Fruit fly (Drosophila melanogaster) whole organism, embryonic: ENCODE results near the gene CG5973.

Experiments
- ATbp ChIP-seq: fragments of 200-800 bp; sonication (Bioruptor generic); optimal IDR thresholded peaks from 2 replicates; lab custom pipeline; 2017; ENCODE audit warnings: missing biosample characterization, mild to moderate bottlenecking, missing genetic modification characterization, missing genetic modification reagents
- Awh ChIP-seq: fragments of 200-800 bp; sonication (Bioruptor generic); IDR thresholded peaks from 2 replicates; pipeline ENCODE4, ENCODE4 v1.3.6; 2022; ENCODE audit warnings: missing biosample characterization, missing genetic modification characterization
- BtbVII ChIP-seq: fragments of 200-800 bp; sonication (Bioruptor generic); optimal IDR thresholded peaks from 3 replicates; lab custom pipeline; 2017; ENCODE audit warnings: missing biosample characterization, mild to moderate bottlenecking, missing genetic modification characterization
- CG10366 ChIP-seq: fragments of 200-800 bp; sonication (Bioruptor generic); IDR thresholded peaks from 2 replicates; pipeline ENCODE4 v1.3.6; 2022; ENCODE audit warnings: missing biosample characterization, missing genetic modification characterization
- CG10565 ChIP-seq: fragments of 200-800 bp; sonication (Bioruptor generic); optimal IDR thresholded peaks from 3 replicates; lab custom pipeline; 2016; ENCODE audit warnings: missing biosample characterization, mild to moderate bottlenecking, missing genetic modification characterization
- CG11504 ChIP-seq: fragments of 200-800 bp; sonication (Bioruptor generic); optimal IDR thresholded peaks from 3 replicates; lab custom pipeline; 2019; ENCODE audit warnings: missing biosample characterization, mild to moderate bottlenecking, missing genetic modification characterization, moderate library complexity
- CG14667 ChIP-seq: fragments of 200-800 bp; sonication (Bioruptor generic); IDR thresholded peaks from 2 replicates; pipeline ENCODE4 v1.3.6; 2022; ENCODE audit warnings: missing biosample characterization, missing genetic modification characterization
- CG15011 ChIP-seq: fragments of 200-800 bp; sonication (Bioruptor generic); optimal IDR thresholded peaks from 3 replicates; lab custom pipeline; 2018; ENCODE audit warnings: missing biosample characterization, mild to moderate bottlenecking, missing genetic modification characterization
- CG16779 ChIP-seq: fragments of 200-800 bp; sonication (Bioruptor generic); IDR thresholded peaks from 2 replicates; pipeline ENCODE4 v1.3.6; 2022; ENCODE audit warnings: missing biosample characterization, missing genetic modification characterization
- CG18619 ChIP-seq: fragments of 200-800 bp; sonication (Bioruptor generic); optimal IDR thresholded peaks from 3 replicates; lab custom pipeline; 2017; ENCODE audit warnings: missing biosample characterization, mild to moderate bottlenecking, missing genetic modification characterization
- CG18764 ChIP-seq: fragments of 200-800 bp; sonication (Bioruptor generic); optimal IDR thresholded peaks from 3 replicates; lab custom pipeline; 2016; ENCODE audit warnings: missing biosample characterization, missing genetic modification characterization
- CG30403 ChIP-seq: fragments of 200-800 bp; sonication (Bioruptor generic); optimal IDR thresholded peaks from 3 replicates; lab custom pipeline; 2016; ENCODE audit warnings: missing biosample characterization, missing genetic modification characterization
- CG33213 ChIP-seq: fragments of 200-800 bp; sonication (Bioruptor generic); optimal IDR thresholded peaks from 3 replicates; lab custom pipeline; 2016; ENCODE audit warnings: missing biosample characterization, missing genetic modification characterization
- CG3995 ChIP-seq: fragments of 200-800 bp; sonication (Bioruptor generic); optimal IDR thresholded peaks from 3 replicates; lab custom pipeline; 2016; ENCODE audit warnings: missing biosample characterization, missing genetic modification characterization
- CG4360 ChIP-seq: fragments of 200-800 bp; sonication (Bioruptor generic); IDR thresholded peaks from 2 replicates; pipeline ENCODE4 v1.3.6; 2022; ENCODE audit warnings: missing biosample characterization, missing genetic modification characterization
- CG43689 ChIP-seq: fragments of 200-800 bp; sonication (Bioruptor generic); IDR thresholded peaks from 2 replicates; pipeline ENCODE4 v1.3.6; 2022; ENCODE audit warnings: missing biosample characterization, missing genetic modification characterization
- CG4820 ChIP-seq: fragments of 200-800 bp; sonication (Bioruptor generic); optimal IDR thresholded peaks from 3 replicates; lab custom pipeline; 2016; ENCODE audit warnings: missing biosample characterization, missing genetic modification characterization
- CG7372 ChIP-seq: fragments of 200-800 bp; sonication (Bioruptor generic); IDR thresholded peaks from 2 replicates; pipeline ENCODE4 v1.3.6; 2022; ENCODE audit warnings: missing biosample characterization, missing genetic modification characterization
- CG7928 ChIP-seq: fragments of 200-800 bp; sonication (Bioruptor generic); optimal IDR thresholded peaks from 2 replicates; lab custom pipeline; 2017; ENCODE audit warnings: missing biosample characterization, mild to moderate bottlenecking, missing genetic modification characterization
- D19B ChIP-seq: fragments of 200-800 bp; sonication (Bioruptor generic); optimal IDR thresholded peaks from 2 replicates; lab custom pipeline; 2017; ENCODE audit warnings: missing biosample characterization, mild to moderate bottlenecking, missing genetic modification characterization
- Dad ChIP-seq: fragments of 200-800 bp; sonication (Bioruptor generic); optimal IDR thresholded peaks from 3 replicates; lab custom pipeline; 2016; ENCODE audit warnings: missing biosample characterization, missing genetic modification characterization
- GATAe ChIP-seq: fragments of 200-800 bp; sonication (Bioruptor generic); conservative IDR thresholded peaks from 2 replicates; pipeline ENCODE4 v1.3.6; 2022; ENCODE audit warnings: missing biosample characterization, missing genetic modification characterization
- Hr78 ChIP-seq, 2 experiments: fragments of 200-800 bp in 1 of 2; fragments of >200 bp in 1 of 2; sonication (Bioruptor generic) in 1 of 2; optimal IDR thresholded peaks; 2 replicates each; lab custom pipeline; 2017 to 2019; ENCODE audit warnings: missing biosample characterization in 2 of 2, missing genetic modification characterization in 2 of 2, mild to moderate bottlenecking in 1 of 2, moderate library complexity in 1 of 2
- NK7.1 ChIP-seq: fragments of 200-800 bp; sonication (Bioruptor generic); optimal IDR thresholded peaks from 3 replicates; lab custom pipeline; 2016; ENCODE audit warnings: missing biosample characterization, missing genetic modification characterization
- PHDP ChIP-seq: fragments of 200-800 bp; sonication (Bioruptor generic); optimal IDR thresholded peaks from 3 replicates; lab custom pipeline; 2018; ENCODE audit warnings: missing biosample characterization, mild to moderate bottlenecking, missing genetic modification characterization, moderate library complexity
- Poxn ChIP-seq: fragments of 200-800 bp; sonication (Bioruptor generic); IDR thresholded peaks from 2 replicates; pipeline ENCODE4 v1.3.6; 2022; ENCODE audit warnings: missing biosample characterization, missing genetic modification characterization
- Vsx1 ChIP-seq: fragments of 200-800 bp; sonication (Bioruptor generic); optimal IDR thresholded peaks from 2 replicates; lab custom pipeline; 2017; ENCODE audit warnings: missing biosample characterization, mild to moderate bottlenecking, missing genetic modification characterization, missing genetic modification reagents
- amos ChIP-seq: fragments of 200-800 bp; sonication (Bioruptor generic); IDR thresholded peaks from 2 replicates; pipeline ENCODE4 v1.3.6; 2022; ENCODE audit warnings: missing biosample characterization, missing genetic modification characterization; ENCODE audit not compliant: partially characterized antibody
- az2 ChIP-seq: fragments of 200-800 bp; sonication (Bioruptor generic); optimal IDR thresholded peaks from 3 replicates; lab custom pipeline; 2016; ENCODE audit warnings: missing biosample characterization, missing genetic modification characterization
- da ChIP-seq: fragments of 200-800 bp; sonication (Bioruptor generic); optimal IDR thresholded peaks from 2 replicates; lab custom pipeline; 2016; ENCODE audit warnings: missing biosample characterization, missing genetic modification characterization
- disco-r ChIP-seq: fragments of 200-800 bp; sonication (Bioruptor generic); optimal IDR thresholded peaks from 2 replicates; lab custom pipeline; 2016; ENCODE audit warnings: missing biosample characterization, missing genetic modification characterization
- dpn ChIP-seq, 2 experiments: fragments of 200-800 bp; sonication (Bioruptor generic); optimal IDR thresholded peaks; 3 replicates each; lab custom pipeline; 2016; ENCODE audit warnings: missing biosample characterization in 2 of 2, missing genetic modification characterization in 2 of 2
- eve ChIP-seq, 2 experiments: fragments of >200 bp; optimal IDR thresholded peaks; 2 replicates each; lab custom pipeline; 2017; ENCODE audit warnings: missing biosample characterization in 2 of 2, missing genetic modification characterization in 2 of 2
- fd96Cb ChIP-seq: fragments of 200-800 bp; sonication (Bioruptor generic); optimal IDR thresholded peaks from 2 replicates; lab custom pipeline; 2018; ENCODE audit warnings: missing biosample characterization, mild to moderate bottlenecking, missing genetic modification characterization, moderate library complexity
- gcm ChIP-seq: fragments of 200-800 bp; sonication (Bioruptor generic); optimal IDR thresholded peaks from 2 replicates; lab custom pipeline; 2019; ENCODE audit warnings: missing biosample characterization, mild to moderate bottlenecking, missing genetic modification characterization, moderate library complexity
- gfzf ChIP-seq: fragments of 200-800 bp; sonication (Bioruptor generic); optimal IDR thresholded peaks from 2 replicates; lab custom pipeline; 2016; ENCODE audit warnings: missing biosample characterization, mild to moderate bottlenecking, missing genetic modification characterization, moderate library complexity
- her ChIP-seq: fragments of 200-800 bp; sonication (Bioruptor generic); optimal IDR thresholded peaks from 2 replicates; lab custom pipeline; 2016; ENCODE audit warnings: missing biosample characterization, missing genetic modification characterization
- klu ChIP-seq: fragments of 200-800 bp; sonication (Bioruptor generic); IDR thresholded peaks from 2 replicates; pipeline ENCODE4 v1.3.6; 2022; ENCODE audit warnings: missing biosample characterization, missing genetic modification characterization
- lab ChIP-seq: fragments of 200-800 bp; sonication (Bioruptor generic); optimal IDR thresholded peaks from 3 replicates; lab custom pipeline; 2017; ENCODE audit warnings: missing biosample characterization, missing genetic modification characterization, mild to moderate bottlenecking, moderate library complexity, missing genetic modification reagents
- lov ChIP-seq, 2 experiments: fragments of 200-800 bp in 1 of 2; fragments of >200 bp in 1 of 2; sonication (Bioruptor generic) in 1 of 2; IDR thresholded peaks in 1 of 2; optimal IDR thresholded peaks in 1 of 2; 2 replicates in 1 of 2; 3 replicates in 1 of 2; pipeline versions ENCODE4 v1.3.6 to Lab custom; 2017 to 2022; ENCODE audit warnings: missing biosample characterization in 1 of 2, missing genetic modification characterization in 1 of 2
- nau ChIP-seq: fragments of 200-800 bp; sonication (Bioruptor generic); optimal IDR thresholded peaks from 3 replicates; lab custom pipeline; 2017; ENCODE audit warnings: missing biosample characterization, mild to moderate bottlenecking, missing genetic modification characterization, missing genetic modification reagents
- oc ChIP-seq: fragments of 200-800 bp; sonication (Bioruptor generic); optimal IDR thresholded peaks from 2 replicates; lab custom pipeline; 2018; ENCODE audit warnings: missing biosample characterization, mild to moderate bottlenecking, missing genetic modification characterization, moderate library complexity
- org-1 ChIP-seq: fragments of 200-800 bp; sonication (Bioruptor generic); optimal IDR thresholded peaks from 2 replicates; lab custom pipeline; 2017; ENCODE audit warnings: missing biosample characterization, missing genetic modification characterization
- phol ChIP-seq: fragments of 200-800 bp; sonication (Bioruptor generic); optimal IDR thresholded peaks from 3 replicates; lab custom pipeline; 2018; ENCODE audit warnings: missing biosample characterization, mild to moderate bottlenecking, missing genetic modification characterization, moderate library complexity
- ranshi ChIP-seq: fragments of 200-800 bp; sonication (Bioruptor generic); IDR thresholded peaks from 2 replicates; pipeline ENCODE4 v1.3.6; 2022; ENCODE audit warnings: missing biosample characterization, missing genetic modification characterization
- sima ChIP-seq: fragments of 200-800 bp; sonication (Bioruptor generic); optimal IDR thresholded peaks from 2 replicates; lab custom pipeline; 2016; ENCODE audit warnings: missing biosample characterization, missing genetic modification characterization
- so ChIP-seq: fragments of 200-800 bp; sonication (Bioruptor generic); IDR thresholded peaks from 3 replicates; pipeline ENCODE4 v1.3.6; 2022; ENCODE audit warnings: missing biosample characterization, missing genetic modification characterization
- tna ChIP-seq: fragments of 200-800 bp; sonication (Bioruptor generic); IDR thresholded peaks from 2 replicates; pipeline ENCODE4 v1.3.6; 2022; ENCODE audit warnings: missing biosample characterization, missing genetic modification characterization; ENCODE audit not compliant: partially characterized antibody
- z ChIP-seq: fragments of 200-800 bp; sonication (Bioruptor generic); IDR thresholded peaks from 3 replicates; pipeline ENCODE4 v1.3.6; 2022; ENCODE audit warnings: missing biosample characterization, missing genetic modification characterization

The CG5973 gene

DNA sequence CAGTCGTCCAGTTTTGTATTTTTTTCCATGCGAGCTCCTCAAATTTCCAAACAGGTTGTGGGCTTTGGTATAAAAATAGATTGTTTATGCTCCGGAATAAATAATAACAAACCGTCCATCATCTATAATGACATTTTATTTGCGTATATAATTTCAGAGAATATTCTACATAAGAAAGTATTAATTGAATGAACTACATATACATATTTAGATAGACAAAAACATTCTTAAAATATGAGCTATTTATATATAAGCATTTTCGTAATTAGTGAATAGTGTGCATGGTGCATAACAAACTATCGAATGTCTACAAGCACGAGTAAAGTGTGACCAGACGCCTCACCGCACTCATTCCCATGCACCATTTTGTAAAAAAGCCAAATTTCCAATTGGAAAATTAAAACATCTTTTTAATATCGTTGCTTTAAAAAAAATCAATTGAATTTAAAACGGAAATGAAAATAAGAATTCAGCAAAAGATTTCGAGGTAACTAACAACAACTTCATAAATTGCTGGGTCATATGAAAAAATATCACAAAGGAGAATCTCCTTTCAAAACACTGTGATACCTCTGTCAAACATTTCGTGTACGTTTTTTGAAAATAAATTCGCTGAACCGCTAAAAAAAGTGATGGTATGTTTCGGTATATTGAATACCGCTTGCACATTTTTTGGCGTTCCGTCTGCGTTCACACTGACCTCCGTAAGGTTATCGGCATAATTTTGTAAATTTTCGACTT, 10.8 kb upstream of the CG5973 start, which contains the start of gene muc (continued):
- TF ChIP-seq CG30403 = peak; percentile 70
- TF ChIP-seq Awh (GFP tag; lab: Robert Waterston, UW) = no peak
- TF ChIP-seq amos (GFP tag; lab: Robert Waterston, UW) = peak; percentile 79; the same call in 1 of the 2 replicates
- TF ChIP-seq lab (GFP tag; lab: Kevin White, UChicago) = no peak
- TF ChIP-seq fd96Cb (tag; lab: Kevin White, UChicago) = peak; percentile 4
- TF ChIP-seq nau (GFP tag; lab: Kevin White, UChicago) = no peak
- TF ChIP-seq CG4360 (GFP tag; lab: Robert Waterston, UW) = no peak
- TF ChIP-seq sima (GFP tag; lab: Kevin White, UChicago) = no peak
- no peak for TF ChIP-seq da (GFP tag; lab: Kevin White, UChicago)
- TF ChIP-seq her = no peak
- TF ChIP-seq CG14667 (GFP tag; lab: Robert Waterston, UW) = no peak
- no peak for TF ChIP-seq BtbVII (GFP tag; lab: Kevin White, UChicago)
- no peak for TF ChIP-seq CG10565 (GFP tag; lab: Kevin White, UChicago)
- no peak for TF ChIP-seq NK7.1 (GFP tag; lab: Kevin White, UChicago)
- TF ChIP-seq ranshi (GFP tag; lab: Robert Waterston, UW) = peak; percentile 24; the same call in 1 of the 2 replicates
- TF ChIP-seq gfzf (GFP tag; lab: Kevin White, UChicago) = peak; percentile 89
- TF ChIP-seq oc (tag; lab: Kevin White, UChicago) = no peak
- peak; percentile 29; the same call in 1 of the 2 replicates for TF ChIP-seq CG10366 (GFP tag; lab: Robert Waterston, UW)
- TF ChIP-seq Vsx1 (GFP tag; lab: Kevin White, UChicago) = no peak
- TF ChIP-seq CG7928 (GFP tag; lab: Kevin White, UChicago) = peak; percentile 13
- TF ChIP-seq gcm (GFP tag; lab: Kevin White, UChicago) = no peak
- TF ChIP-seq ATbp (GFP tag; lab: Kevin White, UChicago) = no peak
- TF ChIP-seq PHDP (tag; lab: Kevin White, UChicago) = peak; percentile 32
- no peak for TF ChIP-seq CG16779
- TF ChIP-seq CG11504 (tag; lab: Kevin White, UChicago) = peak; percentile 55
- TF ChIP-seq CG33213 (GFP tag; lab: Kevin White, UChicago) = peak; percentile 71
- no peak for TF ChIP-seq lov (optimal IDR thresholded peaks at IDR 0.05; lab: Kevin White, UChicago)
- no peak for TF ChIP-seq lov (GFP tag; IDR thresholded peaks at IDR 0.05; lab: Robert Waterston, UW)
- 0 out of 2 replicates have a peak, but pooled peaks have one; percentile 18 for TF ChIP-seq CG7372 (GFP tag; lab: Robert Waterston, UW)
- no peak for TF ChIP-seq disco-r
- TF ChIP-seq tna = no peak
- TF ChIP-seq phol = peak; percentile 92
- TF ChIP-seq CG18764 (GFP tag; lab: Kevin White, UChicago) = peak; percentile 7
- peak; percentile 15 for TF ChIP-seq CG18619 (GFP tag; lab: Kevin White, UChicago)
- no peak for TF ChIP-seq CG43689
- no peak for TF ChIP-seq z (GFP tag; lab: Robert Waterston, UW)
- TF ChIP-seq so (GFP tag; lab: Robert Waterston, UW) = no peak
- peak; percentile 36 for TF ChIP-seq az2 (GFP tag; lab: Kevin White, UChicago)
- TF ChIP-seq CG4820 (GFP tag; lab: Kevin White, UChicago) = peak; percentile 20
- TF ChIP-seq D19B = peak; percentile 11
- peak in 1 of 2 experiments; percentile 39 for TF ChIP-seq eve (GFP tag; optimal IDR thresholded peaks at IDR 0.05; lab: Kevin White, UChicago)
- TF ChIP-seq Hr78 (GFP tag; optimal IDR thresholded peaks at IDR 0.05; lab: Kevin White, UChicago) = peak in 1 of 2 experiments; percentile 16
- no peak for TF ChIP-seq org-1 (GFP tag; lab: Kevin White, UChicago)
- peak; percentile 28 to 44 for TF ChIP-seq dpn (GFP tag; optimal IDR thresholded peaks at IDR 0.05; lab: Kevin White, UChicago)
- peak; percentile 3 for TF ChIP-seq CG3995 (GFP tag; lab: Kevin White, UChicago)
- TF ChIP-seq CG15011 = no peak
- no peak for TF ChIP-seq Dad (GFP tag; lab: Kevin White, UChicago)
- TF ChIP-seq GATAe (GFP tag; lab: Robert Waterston, UW) = no peak
- no peak for TF ChIP-seq Poxn (GFP tag; lab: Robert Waterston, UW)
- TF ChIP-seq klu (GFP tag; lab: Robert Waterston, UW) = no peak
